Worm (Caenorhabditis elegans) whole organism, midembryonic: Measurements from ENCODE around the gene R151.2.

Experiments used
- T22C8.4 ChIP-seq: fragments of 200-800 bp; sonication (Bioruptor generic); IDR thresholded peaks from 2 replicates; pipeline ENCODE4 v1.3.6; 2022; ENCODE audit warnings: missing genetic modification characterization, missing compliant biosample characterization
- cog-1 ChIP-seq: sonication (generic microtip); optimal IDR thresholded peaks from 2 replicates; lab custom pipeline; 2016; ENCODE audit warnings: missing genetic modification characterization, missing compliant biosample characterization
- flt-1 ChIP-seq: fragments of 200-800 bp; sonication (Bioruptor generic); IDR thresholded peaks from 2 replicates; pipeline ENCODE4 v1.3.6; 2022; ENCODE audit warnings: missing genetic modification characterization, missing compliant biosample characterization
- klf-2 ChIP-seq: fragments of 200-800 bp; sonication (Bioruptor generic); conservative IDR thresholded peaks from 2 replicates; pipeline ENCODE4 v1.3.6; 2022; ENCODE audit warnings: missing genetic modification reagents, missing genetic modification characterization, missing compliant biosample characterization
- med-1 ChIP-seq: sonication (generic microtip); optimal IDR thresholded peaks from 2 replicates; lab custom pipeline; 2017; ENCODE audit warnings: missing genetic modification characterization, mild to moderate bottlenecking, missing compliant biosample characterization, antibody characterized with exemption, missing genetic modification reagents; ENCODE audit not compliant: insufficient read depth
- ref-1 ChIP-seq: fragments of 200-800 bp; sonication (Bioruptor generic); conservative IDR thresholded peaks from 2 replicates; pipeline ENCODE4 v1.3.6; 2022; ENCODE audit warnings: missing genetic modification reagents, missing genetic modification characterization, missing compliant biosample characterization
- tab-1 ChIP-seq: fragments of 200-800 bp; sonication (Bioruptor generic); IDR thresholded peaks from 2 replicates; pipeline ENCODE4 v1.3.6; 2022; ENCODE audit warnings: missing genetic modification characterization, missing compliant biosample characterization
- ztf-23 ChIP-seq: fragments of 200-800 bp; sonication (Bioruptor generic); IDR thresholded peaks from 2 replicates; pipeline ENCODE4 v1.3.6; 2022; ENCODE audit warnings: missing genetic modification reagents, missing genetic modification characterization, missing compliant biosample characterization
- ztf-29 ChIP-seq: fragments of 200-800 bp; sonication (Bioruptor generic); IDR thresholded peaks from 2 replicates; pipeline ENCODE4 v1.3.6; 2022; ENCODE audit warnings: missing genetic modification reagents, missing genetic modification characterization, missing compliant biosample characterization

Gene R151.2

DNA sequence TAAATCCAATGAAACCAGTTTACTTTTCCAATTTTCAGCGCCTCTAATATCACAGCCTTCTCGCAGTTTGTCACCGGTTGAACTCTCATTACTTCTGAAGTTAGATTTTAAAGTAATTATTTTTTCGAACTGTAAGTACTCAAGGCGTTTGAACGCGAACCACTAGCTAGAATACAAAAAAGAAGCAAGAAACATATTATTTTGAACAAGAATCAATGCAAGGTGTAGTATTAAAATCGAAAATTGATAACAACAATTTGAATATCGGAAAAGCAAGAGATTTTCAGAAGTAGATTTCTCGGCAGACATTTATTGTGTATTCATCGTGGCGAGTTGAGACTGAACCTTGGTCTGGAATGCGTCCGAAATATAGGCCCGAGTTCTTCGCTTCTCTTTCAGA lies 11.8 kb upstream of the R151.2 start, which contains the start of gene exos-9:
Gene exos-9, minus strand, starts transcription at position 101 of the 400 bp plus-strand sequence.
- TF ChIP-seq cog-1 (no peak), T22C8.4 (no peak), ztf-29 (GFP tag; lab: Robert Waterston, UW) (no peak), tab-1 (GFP tag; lab: Robert Waterston, UW) (no peak), flt-1 (GFP tag; lab: Robert Waterston, UW) (no peak), ztf-23 (no peak), klf-2 (GFP tag; lab: Robert Waterston, UW) (no peak), med-1 (no peak), ref-1 (GFP tag; lab: Robert Waterston, UW) (no peak)

DNA sequence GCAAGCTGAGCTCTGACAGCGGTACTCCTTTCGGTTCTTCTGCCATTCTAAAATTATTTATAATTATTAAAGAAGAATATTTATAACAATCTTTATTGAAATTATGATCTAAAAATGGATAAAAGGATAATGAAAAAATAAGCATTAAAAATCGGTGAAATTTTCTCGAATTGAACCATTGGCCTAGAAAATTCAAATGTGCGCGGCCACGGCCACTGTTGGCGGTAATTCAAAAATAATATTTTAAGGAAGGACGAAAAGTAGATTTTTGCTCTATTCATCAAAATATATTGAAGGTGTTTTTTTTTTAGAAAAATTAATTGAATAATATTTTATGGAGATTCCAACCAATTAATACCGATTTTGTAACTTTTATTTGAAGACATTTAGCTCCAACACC lies 10.9 kb upstream of the R151.2 start, which contains the start of gene pfd-5:
Gene pfd-5, minus strand, starts transcription at position 47 of the 400 bp plus-strand sequence.
- peak; percentile 84 for TF ChIP-seq flt-1 (GFP tag; lab: Robert Waterston, UW)
- no peak for TF ChIP-seq tab-1 (GFP tag; lab: Robert Waterston, UW)
- TF ChIP-seq cog-1, result peak; percentile 52
- TF ChIP-seq ref-1 (GFP tag; lab: Robert Waterston, UW), result no peak
- TF ChIP-seq ztf-29 (GFP tag; lab: Robert Waterston, UW), result no peak
- TF ChIP-seq klf-2 (GFP tag; lab: Robert Waterston, UW), result peak; percentile 71; the same call in 1 of the 2 replicates
- no peak; the same call in 1 of the 2 replicates for TF ChIP-seq T22C8.4
- TF ChIP-seq med-1, result no peak
- TF ChIP-seq ztf-23, result peak; percentile 74

- TF ChIP-seq med-1 (no peak), klf-2 (GFP tag; lab: Robert Waterston, UW) (no peak), ztf-23 (no peak), tab-1 (GFP tag; lab: Robert Waterston, UW) (no peak), flt-1 (GFP tag; lab: Robert Waterston, UW) (no peak), ztf-29 (GFP tag; lab: Robert Waterston, UW) (no peak), cog-1 (no peak), T22C8.4 (no peak), ref-1 (GFP tag; lab: Robert Waterston, UW) (no peak)
Measured at ce11 chrIII:7199467-7199866, 10.3 kb upstream of the R151.2 start.

DNA sequence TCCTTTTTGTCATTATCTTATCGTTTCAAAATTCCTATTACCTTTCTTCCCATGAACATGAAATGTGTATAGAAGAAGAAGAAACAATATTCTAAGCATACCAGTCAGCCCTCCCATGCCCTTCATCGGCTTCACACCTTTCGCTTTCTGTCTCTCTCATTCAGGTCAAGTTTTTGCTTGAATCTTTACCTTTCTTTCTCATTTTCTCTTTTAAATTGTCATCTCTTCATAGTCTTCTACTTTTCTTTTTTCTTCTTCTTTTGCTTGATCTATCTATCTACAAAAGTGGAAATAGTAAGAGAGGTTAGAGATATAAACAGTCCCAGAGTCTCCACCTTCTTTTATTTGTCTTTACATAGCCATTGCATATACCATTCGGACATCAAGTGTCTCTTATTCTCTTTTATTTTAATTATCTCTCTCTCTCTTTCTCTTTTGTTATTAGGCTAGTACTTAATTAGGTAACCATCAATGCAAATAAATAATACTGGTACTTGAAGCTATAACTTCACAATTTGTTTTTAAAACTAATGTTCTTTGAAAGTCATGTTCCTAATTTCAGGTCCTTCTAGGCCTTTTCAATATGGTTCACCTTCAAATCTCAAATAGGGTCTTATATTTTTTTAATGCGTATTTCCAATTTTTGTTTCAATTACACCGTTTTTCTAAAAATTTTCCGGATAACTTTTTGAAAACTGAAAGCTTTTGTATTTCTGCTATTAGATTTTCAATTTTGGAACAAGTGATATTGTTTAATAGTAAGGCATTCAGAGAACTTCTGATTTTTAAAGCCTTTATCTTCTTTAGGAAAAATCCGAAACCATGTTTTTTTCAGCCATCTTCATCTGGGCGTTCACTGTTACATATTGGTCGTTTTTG lies 8.2 kb upstream of the R151.2 start, which contains the start of gene dpy-31:
Gene dpy-31, plus strand, starts transcription at position 829 of the 879 bp plus-strand sequence.
- no peak for TF ChIP-seq flt-1 (GFP tag; lab: Robert Waterston, UW)
- peak; percentile 31; the same call in 1 of the 2 replicates for TF ChIP-seq ztf-29 (GFP tag; lab: Robert Waterston, UW)

DNA sequence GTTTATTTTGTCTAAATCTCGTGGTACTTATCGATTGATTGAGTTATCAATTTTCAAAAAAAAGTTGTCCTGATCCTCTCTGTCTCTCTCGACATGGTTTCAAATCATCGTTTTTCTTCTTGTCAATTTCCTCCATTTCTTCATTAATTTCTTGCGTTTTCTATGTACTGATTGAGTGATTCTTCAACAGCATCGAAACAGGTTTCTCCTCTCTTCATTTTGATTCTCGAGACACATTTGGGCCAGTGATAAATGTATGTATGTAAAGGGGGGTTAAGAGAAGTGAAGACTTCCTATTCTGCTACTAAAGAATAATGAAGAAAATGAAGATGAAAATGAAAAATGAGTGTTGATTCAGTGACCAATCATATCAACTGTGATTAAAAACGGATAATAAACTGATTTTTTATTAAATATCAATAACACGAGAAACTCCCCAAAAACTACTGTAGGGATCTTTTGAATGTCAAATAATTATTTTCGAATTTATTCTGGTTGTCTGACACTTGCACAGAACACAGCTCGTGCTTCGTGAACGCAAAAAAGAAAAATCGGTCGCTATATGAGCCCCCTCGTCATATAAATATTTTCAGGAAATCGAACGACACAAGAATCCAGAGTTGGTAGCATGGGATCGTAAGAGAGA lies 6.5 kb upstream of the R151.2 start:
- TF ChIP-seq ref-1 (GFP tag; lab: Robert Waterston, UW), result no peak
- no peak for TF ChIP-seq flt-1 (GFP tag; lab: Robert Waterston, UW)
- no peak for TF ChIP-seq med-1
- TF ChIP-seq tab-1 (GFP tag; lab: Robert Waterston, UW), result no peak
- TF ChIP-seq T22C8.4, result no peak
- no peak for TF ChIP-seq cog-1
- no peak for TF ChIP-seq ztf-29 (GFP tag; lab: Robert Waterston, UW)
- TF ChIP-seq ztf-23, result no peak
- TF ChIP-seq klf-2 (GFP tag; lab: Robert Waterston, UW), result no peak

ce11 chrIII:7207903-7208497 lies 1.8 kb upstream of the R151.2 start, which contains the start of gene rpl-6:
Gene rpl-6, plus strand, starts transcription at chrIII:7208447.
- TF ChIP-seq tab-1 (GFP tag; lab: Robert Waterston, UW) (no peak), klf-2 (GFP tag; lab: Robert Waterston, UW) (no peak), cog-1 (peak; percentile 66), ztf-29 (GFP tag; lab: Robert Waterston, UW) (peak; percentile 61; the same call in 1 of the 2 replicates), ztf-23 (0 out of 2 replicates have a peak, but pooled peaks have one; percentile 28), flt-1 (GFP tag; lab: Robert Waterston, UW) (0 out of 2 replicates have a peak, but pooled peaks have one; percentile 13)

DNA sequence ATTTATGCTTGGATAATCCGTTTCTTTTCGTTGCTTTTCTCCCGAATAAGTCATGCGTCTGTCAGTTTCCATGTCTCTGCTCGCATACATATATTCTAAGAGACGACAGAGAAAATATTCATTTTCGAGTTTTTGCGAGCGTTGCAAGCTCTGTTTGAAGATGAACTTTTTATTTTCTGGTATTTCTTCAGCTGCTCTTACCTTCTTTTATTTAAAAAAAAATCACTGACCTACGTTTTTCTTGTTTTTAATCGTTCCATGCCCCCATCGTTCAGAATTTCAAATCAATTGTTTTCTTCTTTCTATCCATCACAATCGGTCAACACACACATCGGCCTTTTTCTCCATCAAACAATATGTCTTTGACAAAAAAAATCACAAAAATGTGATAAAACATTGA lies 719 bp downstream of the R151.2 start:
- TF ChIP-seq flt-1 (GFP tag; lab: Robert Waterston, UW) (no peak), med-1 (no peak), tab-1 (GFP tag; lab: Robert Waterston, UW) (no peak), ref-1 (GFP tag; lab: Robert Waterston, UW) (no peak), ztf-23 (no peak), klf-2 (GFP tag; lab: Robert Waterston, UW) (no peak), ztf-29 (GFP tag; lab: Robert Waterston, UW) (no peak), T22C8.4 (no peak), cog-1 (no peak)

DNA sequence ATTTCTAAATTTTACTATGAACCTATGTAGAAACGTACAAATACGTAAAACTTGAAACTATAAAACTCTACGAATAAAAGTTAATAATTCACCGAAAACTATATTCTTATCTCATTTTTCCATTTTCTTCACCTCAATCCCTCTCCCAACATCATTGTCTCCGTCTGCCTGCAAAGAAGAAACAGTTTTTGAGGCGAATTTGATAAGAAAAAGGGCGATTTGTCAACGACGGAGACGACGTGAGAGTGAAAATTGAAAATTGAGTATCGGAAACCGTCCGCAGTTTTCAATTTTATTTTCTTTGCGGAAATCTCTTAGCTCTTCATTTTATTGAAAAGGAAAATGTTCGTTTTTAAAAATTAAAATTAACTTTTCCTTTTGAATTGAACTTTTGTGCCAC lies 2.3 kb downstream of the R151.2 start:
- TF ChIP-seq ztf-23, result no peak
- TF ChIP-seq ztf-29 (GFP tag; lab: Robert Waterston, UW), result no peak
- no peak for TF ChIP-seq tab-1 (GFP tag; lab: Robert Waterston, UW)
- TF ChIP-seq cog-1, result no peak
- TF ChIP-seq ref-1 (GFP tag; lab: Robert Waterston, UW), result no peak
- no peak for TF ChIP-seq klf-2 (GFP tag; lab: Robert Waterston, UW)
- TF ChIP-seq T22C8.4, result no peak

- TF ChIP-seq klf-2 (GFP tag; lab: Robert Waterston, UW) (no peak), med-1 (no peak), flt-1 (GFP tag; lab: Robert Waterston, UW) (no peak), T22C8.4 (no peak)
Measured at ce11 chrIII:7215532-7215931, 5.8 kb downstream of the R151.2 start.
